Fruit fly (Drosophila melanogaster): ENCODE measurements around the gene M1BP.

M1BP gene

dm6 chr3R:8731597-8732263 lies at the start of gene M1BP, which contains the start of gene CG8202 (continued):
- TF ChIP-seq MBD-R2 (GFP tag; IDR thresholded peaks at IDR 0.05) (peak; percentile 74), Lhr (GFP tag; optimal IDR thresholded peaks at IDR 0.05) (peak; percentile 18), wek (GFP tag; optimal IDR thresholded peaks at IDR 0.05) (no peak), h (optimal IDR thresholded peaks at IDR 0.05) (no peak), lab (GFP tag; optimal IDR thresholded peaks at IDR 0.05) (no peak), cato (GFP tag; optimal IDR thresholded peaks at IDR 0.05; ENCODE audit: borderline replicate concordance) (peak; percentile 81), oc (tag; optimal IDR thresholded peaks at IDR 0.05) (no peak), Neu2 (GFP tag; optimal IDR thresholded peaks at IDR 0.05; ENCODE audit: borderline replicate concordance) (no peak), aop (GFP tag; IDR thresholded peaks at IDR 0.05) (0 out of 2 replicates have a peak, but pooled peaks have one; percentile 4), jigr1 (GFP tag; IDR thresholded peaks at IDR 0.05) (0 out of 3 replicates have a peak, but pooled peaks have one; percentile 42), HmgD (GFP tag; optimal IDR thresholded peaks at IDR 0.05) (no peak), CG31388 (GFP tag; optimal IDR thresholded peaks at IDR 0.05) (peak; percentile 67), CG1792 (GFP tag; optimal IDR thresholded peaks at IDR 0.05) (peak; percentile 31), sisA (GFP tag; IDR thresholded peaks at IDR 0.05) (peak; percentile 76), CG16863 (GFP tag; optimal IDR thresholded peaks at IDR 0.05) (peak; percentile 55), CG7928 (GFP tag; optimal IDR thresholded peaks at IDR 0.05) (peak; percentile 59), CG3847 (GFP tag; IDR thresholded peaks at IDR 0.05) (peak; percentile 79), dan (GFP tag; IDR thresholded peaks at IDR 0.05) (no peak), ttk (GFP tag; IDR thresholded peaks at IDR 0.05) (peak; percentile 70; the same call in 1 of the 2 replicates), D19A (tag; optimal IDR thresholded peaks at IDR 0.05) (no peak), bowl (GFP tag; IDR thresholded peaks at IDR 0.05) (no peak), tx (GFP tag; optimal IDR thresholded peaks at IDR 0.05) (peak; percentile 38), gsb-n (tag; optimal IDR thresholded peaks at IDR 0.05) (peak; percentile 93), PHDP (tag; optimal IDR thresholded peaks at IDR 0.05) (peak; percentile 91), salm (tag; optimal IDR thresholded peaks at IDR 0.05) (peak; percentile 81), tin (GFP tag; optimal IDR thresholded peaks at IDR 0.05) (peak; percentile 88), CG8290 (GFP tag; optimal IDR thresholded peaks at IDR 0.05) (peak; percentile 83), CG8290 (tag; optimal IDR thresholded peaks at IDR 0.05) (no peak), Dip2 (GFP tag; IDR thresholded peaks at IDR 0.05) (no peak), otp (GFP tag; IDR thresholded peaks at IDR 0.05) (no peak), klu (GFP tag; IDR thresholded peaks at IDR 0.05) (peak; percentile 67; the same call in 1 of the 2 replicates), ems (GFP tag; optimal IDR thresholded peaks at IDR 0.05) (peak; percentile 27), CG9215 (GFP tag; IDR thresholded peaks at IDR 0.05) (peak; percentile 83), CG16815 (GFP tag; optimal IDR thresholded peaks at IDR 0.05) (peak; percentile 86), Sry-δ (GFP tag; optimal IDR thresholded peaks at IDR 0.05) (peak; percentile 8), CG12104 (GFP tag; optimal IDR thresholded peaks at IDR 0.05) (peak; percentile 87), Scr (GFP tag; IDR thresholded peaks at IDR 0.05; ENCODE audit: partially characterized antibody) (no peak), dati (GFP tag; IDR thresholded peaks at IDR 0.05) (0 out of 2 replicates have a peak, but pooled peaks have one; percentile 40), slou (GFP tag; optimal IDR thresholded peaks at IDR 0.05) (peak; percentile 41), CG30403 (GFP tag; optimal IDR thresholded peaks at IDR 0.05) (peak; percentile 90), Myb (GFP tag; optimal IDR thresholded peaks at IDR 0.05) (peak; percentile 41), CG9609 (GFP tag; optimal IDR thresholded peaks at IDR 0.05) (peak; percentile 38), Bgb (GFP tag; IDR thresholded peaks at IDR 0.05; ENCODE audit: partially characterized antibody) (no peak), CG12219 (GFP tag; optimal IDR thresholded peaks at IDR 0.05) (peak; percentile 53), yki (optimal IDR thresholded peaks at IDR 0.05) (peak; percentile 29), CG8388 (GFP tag; optimal IDR thresholded peaks at IDR 0.05) (peak; percentile 91), pita (GFP tag; optimal IDR thresholded peaks at IDR 0.05) (no peak), CG3065 (GFP tag; optimal IDR thresholded peaks at IDR 0.05) (peak; percentile 73), BEAF-32 (GFP tag; optimal IDR thresholded peaks at IDR 0.05) (no peak), inv (GFP tag; IDR thresholded peaks at IDR 0.05; ENCODE audit: partially characterized antibody) (no peak), Rx (GFP tag; IDR thresholded peaks at IDR 0.05) (0 out of 2 replicates have a peak, but pooled peaks have one; percentile 40)

Data from whole organism, embryonic.